Fruit fly (Drosophila melanogaster): ENCODE data around the gene Vha100-1.
A peak's percentile ranks its signal among the peaks of the same experiment; 100 is the strongest.

The Vha100-1 gene

DNA sequence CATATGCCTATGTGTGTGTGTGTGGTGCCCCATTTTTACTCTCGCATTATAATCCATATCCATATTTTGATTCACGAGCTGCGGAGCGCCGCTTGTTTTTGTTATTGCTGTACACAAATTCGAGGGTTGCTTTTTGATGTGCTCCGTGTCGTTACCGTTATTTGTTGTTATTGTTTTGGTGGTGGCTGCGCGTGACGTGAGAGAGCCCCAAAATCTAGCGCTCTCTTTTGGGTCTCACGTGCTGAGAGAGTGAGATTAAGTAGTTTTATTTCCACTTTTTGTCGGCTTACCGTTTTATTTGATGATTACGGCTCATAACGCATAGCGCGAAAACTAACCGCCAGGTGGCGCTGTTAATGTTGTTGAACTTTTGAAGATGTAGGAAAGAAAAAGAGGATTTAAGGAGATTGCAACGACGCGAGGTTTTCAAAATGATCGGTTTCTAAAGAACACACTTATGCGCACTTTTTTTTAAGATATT is 43.7 kb upstream of the Vha100-1 start:
- TF ChIP-seq Pif1B (GFP tag; optimal IDR thresholded peaks at IDR 0.05) = no peak
- TF ChIP-seq CG10348 (GFP tag; IDR thresholded peaks at IDR 0.05) = no peak

DNA sequence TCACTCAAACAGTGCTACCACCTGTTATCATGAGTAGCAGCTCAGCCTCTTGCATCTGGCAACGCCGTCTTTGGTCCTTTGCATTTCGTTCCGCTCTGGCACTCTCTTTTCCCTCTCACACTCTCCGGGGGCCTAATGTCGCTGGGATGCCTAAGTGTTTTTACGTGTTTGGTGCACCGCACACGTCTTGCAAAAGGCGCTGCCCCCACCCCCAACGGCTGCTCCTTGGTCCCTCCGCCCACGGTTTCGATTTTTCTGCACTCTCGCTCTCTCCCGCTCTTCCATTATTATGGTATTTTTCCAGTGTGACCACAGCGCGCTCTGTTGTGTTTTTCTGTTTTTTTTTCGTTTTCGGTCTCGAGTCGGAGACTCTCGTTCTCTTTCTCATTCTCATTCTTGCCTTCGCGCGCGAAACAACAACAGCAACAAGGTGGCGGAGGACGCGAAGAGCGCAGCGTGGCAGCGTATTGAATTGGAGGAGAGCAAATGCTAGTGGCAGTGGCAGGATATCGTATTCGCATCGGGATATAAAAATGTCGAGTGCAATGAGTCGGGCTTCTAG is 43.0 kb upstream of the Vha100-1 start:
- TF ChIP-seq Ets98B (GFP tag; IDR thresholded peaks at IDR 0.05) (peak; percentile 26; the same call in 1 of the 2 replicates), CG8159 (tag; optimal IDR thresholded peaks at IDR 0.05) (peak; percentile 13), CG12605 (GFP tag; IDR thresholded peaks at IDR 0.05) (peak; percentile 44; the same call in 1 of the 2 replicates), Pif1A (GFP tag; optimal IDR thresholded peaks at IDR 0.05) (peak; percentile 20), CG17806 (tag; optimal IDR thresholded peaks at IDR 0.05) (peak; percentile 7), CG32121 (GFP tag; IDR thresholded peaks at IDR 0.05) (no peak), CG4496 (GFP tag; IDR thresholded peaks at IDR 0.05) (peak; percentile 61; the same call in 2 of the 3 replicates), gl (tag; optimal IDR thresholded peaks at IDR 0.05) (peak; percentile 25), CG13204 (GFP tag; optimal IDR thresholded peaks at IDR 0.05) (peak; percentile 67), Snoo (tag; optimal IDR thresholded peaks at IDR 0.05) (no peak), rn (GFP tag; IDR thresholded peaks at IDR 0.05) (no peak)

DNA sequence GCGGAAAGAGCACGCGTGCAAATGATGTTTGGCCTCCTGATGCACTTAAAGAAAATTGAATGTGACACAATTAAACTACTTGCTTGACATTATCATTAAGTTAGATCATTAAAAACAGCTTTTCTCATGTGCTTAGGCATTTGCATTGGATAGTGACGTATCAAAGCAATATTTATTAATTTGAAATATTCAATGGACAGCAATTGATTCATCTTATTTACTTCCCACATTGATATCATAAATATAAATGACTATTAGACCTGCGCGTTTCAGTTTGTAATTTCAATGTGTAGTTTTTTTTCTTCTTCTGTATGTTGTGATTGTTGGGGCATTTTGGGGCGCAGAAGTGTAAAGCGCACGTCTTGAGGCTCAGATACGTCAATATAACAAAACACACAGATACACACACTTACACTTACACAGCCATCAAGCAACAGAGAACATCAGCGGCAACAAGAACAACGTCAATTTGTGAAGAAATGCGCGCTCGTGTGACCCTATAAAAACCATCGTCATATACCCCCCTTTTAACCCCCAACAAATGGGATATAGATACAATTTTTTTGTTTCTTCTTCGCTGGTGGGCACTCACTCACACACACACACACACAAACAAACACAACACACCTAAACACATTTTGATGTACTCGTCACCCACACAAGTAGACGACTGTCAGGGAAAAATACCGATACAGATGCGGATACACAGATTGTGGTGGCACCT is 41.9 kb upstream of the Vha100-1 start:
- TF ChIP-seq Pif1B (GFP tag; optimal IDR thresholded peaks at IDR 0.05) (peak; percentile 52), CG4496 (GFP tag; IDR thresholded peaks at IDR 0.05) (peak; percentile 55; the same call in 1 of the 3 replicates), CG8159 (tag; optimal IDR thresholded peaks at IDR 0.05) (peak; percentile 51), CG8301 (tag; optimal IDR thresholded peaks at IDR 0.05) (peak; percentile 61), Pif1A (GFP tag; optimal IDR thresholded peaks at IDR 0.05) (peak; percentile 52), D1 (tag; optimal IDR thresholded peaks at IDR 0.05) (no peak), gl (tag; optimal IDR thresholded peaks at IDR 0.05) (no peak), CG32121 (GFP tag; IDR thresholded peaks at IDR 0.05) (no peak), CG13204 (GFP tag; optimal IDR thresholded peaks at IDR 0.05) (no peak), CG9948 (tag; optimal IDR thresholded peaks at IDR 0.05) (peak; percentile 59), CG17806 (tag; optimal IDR thresholded peaks at IDR 0.05) (peak; percentile 54), CG14655 (GFP tag; optimal IDR thresholded peaks at IDR 0.05) (peak; percentile 72), fd96Ca (GFP tag; IDR thresholded peaks at IDR 0.05) (no peak), rn (GFP tag; IDR thresholded peaks at IDR 0.05) (no peak), Ets98B (GFP tag; IDR thresholded peaks at IDR 0.05) (peak; percentile 24; the same call in 1 of the 2 replicates), Snoo (tag; optimal IDR thresholded peaks at IDR 0.05) (peak; percentile 39), CG15710 (tag; optimal IDR thresholded peaks at IDR 0.05) (peak; percentile 34), CG12605 (GFP tag; IDR thresholded peaks at IDR 0.05) (no peak), CG34367 (tag; optimal IDR thresholded peaks at IDR 0.05) (peak; percentile 32), EcR (GFP tag; optimal IDR thresholded peaks at IDR 0.05) (no peak), CG10348 (GFP tag; IDR thresholded peaks at IDR 0.05) (no peak)

DNA sequence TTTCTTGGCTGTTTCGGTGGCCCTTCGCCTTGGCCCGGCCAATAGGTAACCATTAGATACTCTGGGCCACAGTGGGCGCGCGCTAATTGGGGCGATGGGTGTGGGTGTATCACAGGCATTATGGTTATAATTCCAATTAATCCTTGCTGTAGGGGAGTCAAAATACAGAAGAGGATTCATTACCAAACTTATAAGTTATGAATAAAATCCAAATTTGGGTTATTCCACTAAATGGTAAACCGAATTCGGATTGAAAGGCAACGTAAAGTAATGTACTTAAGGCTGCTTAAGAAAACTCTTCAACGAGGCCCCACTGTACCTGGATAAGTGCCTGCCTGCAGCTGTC is 41.4 kb upstream of the Vha100-1 start:
- peak; percentile 57 for TF ChIP-seq CG14655 (GFP tag; optimal IDR thresholded peaks at IDR 0.05)
- TF ChIP-seq CG32121 (GFP tag; IDR thresholded peaks at IDR 0.05) = peak; percentile 33; the same call in 1 of the 2 replicates
- TF ChIP-seq CG9948 (tag; optimal IDR thresholded peaks at IDR 0.05) = no peak
- no peak for TF ChIP-seq Pif1B (GFP tag; optimal IDR thresholded peaks at IDR 0.05)
- no peak for TF ChIP-seq CG12605 (GFP tag; IDR thresholded peaks at IDR 0.05)
- TF ChIP-seq CG4496 (GFP tag; IDR thresholded peaks at IDR 0.05) = peak; percentile 60; the same call in 1 of the 3 replicates
- TF ChIP-seq CG8301 (tag; optimal IDR thresholded peaks at IDR 0.05) = peak; percentile 36

DNA sequence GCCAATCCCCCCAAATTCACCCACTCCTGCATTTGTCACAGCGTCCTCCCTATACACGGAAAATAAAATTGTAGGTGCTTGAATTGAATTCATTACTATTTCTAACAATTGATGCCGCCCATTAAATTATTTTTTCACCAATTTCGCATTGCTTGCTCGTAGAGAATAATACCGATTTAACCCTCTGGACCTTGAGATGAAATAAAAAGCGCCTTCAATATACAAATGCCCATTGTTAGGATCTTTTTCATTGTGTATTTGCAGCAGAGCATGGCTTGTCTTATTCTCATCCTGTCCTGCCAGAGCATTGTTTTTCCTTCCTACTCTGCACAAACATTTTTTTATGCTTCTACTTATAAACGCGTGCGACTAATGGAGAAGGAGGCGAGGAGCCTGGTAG is 39.4 kb upstream of the Vha100-1 start:
- TF ChIP-seq CG8301 (tag; optimal IDR thresholded peaks at IDR 0.05) = peak; percentile 48
- peak; percentile 61; the same call in 2 of the 3 replicates for TF ChIP-seq fd96Ca (GFP tag; IDR thresholded peaks at IDR 0.05)
- peak; percentile 25; the same call in 1 of the 2 replicates for TF ChIP-seq Ets98B (GFP tag; IDR thresholded peaks at IDR 0.05)
- no peak for TF ChIP-seq rn (GFP tag; IDR thresholded peaks at IDR 0.05)
- TF ChIP-seq CG17806 (tag; optimal IDR thresholded peaks at IDR 0.05) = peak; percentile 76
- TF ChIP-seq CG34367 (tag; optimal IDR thresholded peaks at IDR 0.05) = peak; percentile 58
- TF ChIP-seq CG12605 (GFP tag; IDR thresholded peaks at IDR 0.05) = no peak
- no peak for TF ChIP-seq D1 (tag; optimal IDR thresholded peaks at IDR 0.05)
- TF ChIP-seq gl (tag; optimal IDR thresholded peaks at IDR 0.05) = no peak
- peak; percentile 77 for TF ChIP-seq CG9948 (tag; optimal IDR thresholded peaks at IDR 0.05)
- TF ChIP-seq Pif1B (GFP tag; optimal IDR thresholded peaks at IDR 0.05) = peak; percentile 15
- peak; percentile 58 for TF ChIP-seq CG15710 (tag; optimal IDR thresholded peaks at IDR 0.05)
- TF ChIP-seq CG8159 (tag; optimal IDR thresholded peaks at IDR 0.05) = peak; percentile 73
- TF ChIP-seq Pif1A (GFP tag; optimal IDR thresholded peaks at IDR 0.05) = peak; percentile 59
- peak; percentile 60 for TF ChIP-seq CG14655 (GFP tag; optimal IDR thresholded peaks at IDR 0.05)
- peak; percentile 13 for TF ChIP-seq Snoo (tag; optimal IDR thresholded peaks at IDR 0.05)

DNA sequence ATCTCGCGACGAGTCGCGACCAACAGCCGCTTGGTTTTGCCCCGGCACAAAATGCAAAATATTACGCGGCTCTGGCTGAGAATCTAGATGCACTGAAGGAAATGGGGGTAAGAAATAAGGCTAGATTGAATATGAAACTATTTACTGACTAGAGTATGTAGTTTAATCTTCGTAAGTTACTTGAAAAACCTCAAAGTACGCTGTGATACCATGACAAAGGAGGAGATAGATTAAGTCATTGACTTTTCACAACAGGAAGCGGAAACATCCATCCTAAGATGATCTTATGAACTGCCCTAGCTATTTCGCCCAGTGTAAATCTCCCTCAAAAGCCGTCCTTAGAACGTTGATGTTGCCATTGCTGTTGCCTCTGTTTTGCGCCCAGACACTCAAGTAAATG is 36.8 kb upstream of the Vha100-1 start:
- no peak for TF ChIP-seq rn (GFP tag; IDR thresholded peaks at IDR 0.05)
- TF ChIP-seq CG8301 (tag; optimal IDR thresholded peaks at IDR 0.05) = peak; percentile 84
- TF ChIP-seq CG9948 (tag; optimal IDR thresholded peaks at IDR 0.05) = peak; percentile 81
- TF ChIP-seq CG17806 (tag; optimal IDR thresholded peaks at IDR 0.05) = peak; percentile 81
- TF ChIP-seq Snoo (tag; optimal IDR thresholded peaks at IDR 0.05) = peak; percentile 8
- no peak for TF ChIP-seq EcR (GFP tag; optimal IDR thresholded peaks at IDR 0.05)
- TF ChIP-seq fd96Ca (GFP tag; IDR thresholded peaks at IDR 0.05) = peak; percentile 79
- peak; percentile 88 for TF ChIP-seq CG14655 (GFP tag; optimal IDR thresholded peaks at IDR 0.05)
- peak; percentile 32 for TF ChIP-seq Pif1B (GFP tag; optimal IDR thresholded peaks at IDR 0.05)
- peak; percentile 62; the same call in 1 of the 3 replicates for TF ChIP-seq CG4496 (GFP tag; IDR thresholded peaks at IDR 0.05)
- no peak for TF ChIP-seq CG10348 (GFP tag; IDR thresholded peaks at IDR 0.05)
- TF ChIP-seq Ets98B (GFP tag; IDR thresholded peaks at IDR 0.05) = no peak; the same call in 1 of the 2 replicates
- peak; percentile 57 for TF ChIP-seq gl (tag; optimal IDR thresholded peaks at IDR 0.05)
- peak; percentile 27 for TF ChIP-seq D1 (tag; optimal IDR thresholded peaks at IDR 0.05)
- TF ChIP-seq CG13204 (GFP tag; optimal IDR thresholded peaks at IDR 0.05) = peak; percentile 17
- TF ChIP-seq CG12605 (GFP tag; IDR thresholded peaks at IDR 0.05) = peak; percentile 48; the same call in 1 of the 2 replicates
- peak; percentile 66 for TF ChIP-seq CG15710 (tag; optimal IDR thresholded peaks at IDR 0.05)
- TF ChIP-seq Pif1A (GFP tag; optimal IDR thresholded peaks at IDR 0.05) = peak; percentile 65
- TF ChIP-seq CG34367 (tag; optimal IDR thresholded peaks at IDR 0.05) = peak; percentile 70
- TF ChIP-seq CG32121 (GFP tag; IDR thresholded peaks at IDR 0.05) = peak; percentile 27; the same call in 1 of the 2 replicates
- TF ChIP-seq CG8159 (tag; optimal IDR thresholded peaks at IDR 0.05) = peak; percentile 78
